Worm (Caenorhabditis elegans) whole organism, young adult: ENCODE measurements around the gene lys-4.
A peak's percentile ranks its signal among the peaks of the same experiment; 100 is the strongest.

Source experiments
- B0336.3 ChIP-seq: fragments of 200-800 bp; sonication (Bioruptor generic); IDR thresholded peaks from 2 replicates; pipeline ENCODE4 v1.3.6; 2022; ENCODE audit warnings: missing genetic modification characterization, missing compliant biosample characterization
- F10E7.11 ChIP-seq: sonication (generic microtip); optimal IDR thresholded peaks from 2 replicates; lab custom pipeline; 2017; ENCODE audit warnings: mild to moderate bottlenecking, missing genetic modification characterization, moderate library complexity, missing compliant biosample characterization
- F22D6.2 ChIP-seq: sonication (generic microtip); optimal IDR thresholded peaks from 2 replicates; lab custom pipeline; 2016; ENCODE audit warnings: mild to moderate bottlenecking, missing genetic modification characterization, missing compliant biosample characterization
- F52B5.7 ChIP-seq: sonication (generic microtip); optimal IDR thresholded peaks from 2 replicates; lab custom pipeline; 2016; ENCODE audit warnings: mild to moderate bottlenecking, missing genetic modification characterization, missing compliant biosample characterization
- F55B11.4 ChIP-seq: sonication (generic microtip); optimal IDR thresholded peaks from 2 replicates; lab custom pipeline; 2016; ENCODE audit warnings: missing compliant biosample characterization, missing genetic modification characterization, borderline replicate concordance; ENCODE audit not compliant: insufficient read depth
- T26A5.8 ChIP-seq: sonication (generic microtip); optimal IDR thresholded peaks from 2 replicates; lab custom pipeline; 2016; ENCODE audit warnings: missing genetic modification characterization, missing compliant biosample characterization
- Y67H2A.10 ChIP-seq: fragments of 200-800 bp; sonication (Bioruptor generic); conservative IDR thresholded peaks from 2 replicates; pipeline ENCODE4 v1.3.6; 2022; ENCODE audit warnings: missing genetic modification reagents, missing genetic modification characterization, missing compliant biosample characterization
- ZK185.1 ChIP-seq: sonication (generic microtip); optimal IDR thresholded peaks from 2 replicates; lab custom pipeline; 2016; ENCODE audit warnings: mild to moderate bottlenecking, missing genetic modification characterization, missing compliant biosample characterization; ENCODE audit not compliant: poor library complexity, severe bottlenecking
- akir-1 ChIP-seq: fragments of 200-800 bp; sonication (Bioruptor generic); optimal IDR thresholded peaks from 2 replicates; lab custom pipeline; 2018; ENCODE audit warnings: mild to moderate bottlenecking, missing genetic modification characterization, moderate library complexity, missing compliant biosample characterization
- aptf-2 ChIP-seq: fragments of 200-800 bp; sonication (Bioruptor generic); conservative IDR thresholded peaks from 2 replicates; pipeline ENCODE4 v1.3.6; 2022; ENCODE audit warnings: missing genetic modification reagents, missing genetic modification characterization, missing compliant biosample characterization
- atf-7 ChIP-seq: sonication (generic microtip); optimal IDR thresholded peaks from 2 replicates; lab custom pipeline; 2017; ENCODE audit warnings: mild to moderate bottlenecking, missing genetic modification characterization, missing compliant biosample characterization
- attf-5 ChIP-seq: fragments of 200-800 bp; sonication (Bioruptor generic); optimal IDR thresholded peaks from 2 replicates; lab custom pipeline; 2018; ENCODE audit warnings: mild to moderate bottlenecking, missing genetic modification characterization, missing compliant biosample characterization
- attf-6 ChIP-seq: fragments of 200-800 bp; sonication (Bioruptor generic); IDR thresholded peaks from 2 replicates; pipeline ENCODE4 v1.3.6; 2022; ENCODE audit warnings: missing genetic modification reagents, missing genetic modification characterization, missing compliant biosample characterization
- cebp-1 ChIP-seq, 2 experiments: fragments of 200-800 bp in 1 of 2; sonication (Bioruptor generic) in 1 of 2; sonication (generic microtip) in 1 of 2; IDR thresholded peaks in 1 of 2; optimal IDR thresholded peaks in 1 of 2; 2 replicates each; pipeline versions ENCODE4 v1.3.6 to Lab custom; 2017 to 2022; ENCODE audit warnings: missing compliant biosample characterization in 2 of 2, missing genetic modification characterization in 2 of 2, mild to moderate bottlenecking in 1 of 2, missing genetic modification reagents in 1 of 2, moderate library complexity in 1 of 2
- ceh-58 ChIP-seq: fragments of 200-800 bp; sonication (Bioruptor generic); IDR thresholded peaks from 2 replicates; pipeline ENCODE4 v1.3.6; 2022; ENCODE audit warnings: missing genetic modification characterization, missing compliant biosample characterization
- die-1 ChIP-seq: sonication (generic microtip); optimal IDR thresholded peaks from 2 replicates; lab custom pipeline; 2016; ENCODE audit warnings: missing genotype, mild to moderate bottlenecking, missing genetic modification characterization, missing compliant biosample characterization
- dpff-1 ChIP-seq: sonication (generic microtip); optimal IDR thresholded peaks from 2 replicates; lab custom pipeline; 2017; ENCODE audit warnings: mild to moderate bottlenecking, missing genetic modification characterization, missing compliant biosample characterization
- dpl-1 ChIP-seq: fragments of 150-350 bp; optimal IDR thresholded peaks from 2 replicates; lab custom pipeline; 2014; ENCODE audit warnings: missing biosample characterization, missing genetic modification reagents, missing genetic modification characterization
- egl-44 ChIP-seq: fragments of 200-800 bp; sonication (Bioruptor generic); IDR thresholded peaks from 2 replicates; pipeline ENCODE4 v1.3.6; 2022; ENCODE audit warnings: missing genetic modification reagents, missing genetic modification characterization, missing compliant biosample characterization
- ets-4 ChIP-seq: fragments of 200-800 bp; sonication (Bioruptor generic); optimal IDR thresholded peaks from 2 replicates; lab custom pipeline; 2018; ENCODE audit warnings: mild to moderate bottlenecking, missing genetic modification characterization, missing compliant biosample characterization
- fkh-3 ChIP-seq: sonication (generic microtip); optimal IDR thresholded peaks from 2 replicates; lab custom pipeline; 2016; ENCODE audit warnings: mild to moderate bottlenecking, missing genetic modification characterization, missing compliant biosample characterization
- hlh-12 ChIP-seq: sonication (generic microtip); optimal IDR thresholded peaks from 2 replicates; lab custom pipeline; 2016; ENCODE audit warnings: missing genetic modification characterization, missing compliant biosample characterization
- lir-1 ChIP-seq: fragments of 200-800 bp; sonication (Bioruptor generic); conservative IDR thresholded peaks from 2 replicates; pipeline ENCODE4 v1.3.6; 2022; ENCODE audit warnings: missing genetic modification reagents, missing genetic modification characterization, missing compliant biosample characterization
- lsy-27 ChIP-seq: sonication (generic microtip); optimal IDR thresholded peaks from 2 replicates; lab custom pipeline; 2017; ENCODE audit warnings: missing genetic modification characterization, mild to moderate bottlenecking, missing compliant biosample characterization, antibody characterized with exemption, missing genotype, borderline replicate concordance; ENCODE audit not compliant: insufficient read depth
- madf-3 ChIP-seq: fragments of 200-800 bp; sonication (Bioruptor generic); IDR thresholded peaks from 2 replicates; pipeline ENCODE4 v1.3.6; 2022; ENCODE audit warnings: missing genetic modification reagents, missing genetic modification characterization, missing compliant biosample characterization
- madf-8 ChIP-seq: fragments of 200-800 bp; sonication (Bioruptor generic); conservative IDR thresholded peaks from 2 replicates; pipeline ENCODE4 v1.3.6; 2022; ENCODE audit warnings: missing genetic modification reagents, missing genetic modification characterization, missing compliant biosample characterization
- nfya-2 ChIP-seq: fragments of 200-800 bp; sonication (Bioruptor generic); IDR thresholded peaks from 2 replicates; pipeline ENCODE4 v1.3.6; 2022; ENCODE audit warnings: missing genetic modification reagents, missing genetic modification characterization, missing compliant biosample characterization
- nhr-27 ChIP-seq: fragments of 200-800 bp; sonication (Bioruptor generic); optimal IDR thresholded peaks from 2 replicates; lab custom pipeline; 2018; ENCODE audit warnings: mild to moderate bottlenecking, missing genetic modification characterization, moderate library complexity, missing compliant biosample characterization
- sdz-38 ChIP-seq: sonication (generic microtip); optimal IDR thresholded peaks from 2 replicates; lab custom pipeline; 2016; ENCODE audit warnings: missing genotype, missing genetic modification characterization, missing compliant biosample characterization
- sea-2 ChIP-seq: fragments of 200-800 bp; sonication (Bioruptor generic); IDR thresholded peaks from 2 replicates; pipeline ENCODE4 v1.3.6; 2022; ENCODE audit warnings: missing genetic modification characterization, missing compliant biosample characterization
- tbp1 ChIP-seq: fragments of 200-800 bp; sonication (Bioruptor generic); optimal IDR thresholded peaks from 2 replicates; lab custom pipeline; 2018; ENCODE audit warnings: mild to moderate bottlenecking, missing genetic modification characterization, missing compliant biosample characterization
- tbx-9 ChIP-seq: sonication (generic microtip); optimal IDR thresholded peaks from 2 replicates; lab custom pipeline; 2016; ENCODE audit warnings: borderline replicate concordance, missing genetic modification characterization, inconsistent platforms, missing compliant biosample characterization
- xnd-1 ChIP-seq: sonication (generic microtip); optimal IDR thresholded peaks from 2 replicates; lab custom pipeline; 2016; ENCODE audit warnings: missing genotype, missing genetic modification reagents, missing genetic modification characterization, missing compliant biosample characterization
- zim-3 ChIP-seq: sonication (generic microtip); optimal IDR thresholded peaks from 2 replicates; lab custom pipeline; 2017; ENCODE audit warnings: mild to moderate bottlenecking, missing genetic modification characterization, moderate library complexity, missing compliant biosample characterization
- ztf-22 ChIP-seq: fragments of 200-800 bp; sonication (Bioruptor generic); optimal IDR thresholded peaks from 2 replicates; lab custom pipeline; 2018; ENCODE audit warnings: mild to moderate bottlenecking, missing genetic modification characterization, moderate library complexity, missing compliant biosample characterization
- ztf-3 ChIP-seq: fragments of 200-800 bp; sonication (Bioruptor generic); optimal IDR thresholded peaks from 2 replicates; lab custom pipeline; 2018; ENCODE audit warnings: mild to moderate bottlenecking, missing genetic modification characterization, missing compliant biosample characterization

lys-4 gene

DNA sequence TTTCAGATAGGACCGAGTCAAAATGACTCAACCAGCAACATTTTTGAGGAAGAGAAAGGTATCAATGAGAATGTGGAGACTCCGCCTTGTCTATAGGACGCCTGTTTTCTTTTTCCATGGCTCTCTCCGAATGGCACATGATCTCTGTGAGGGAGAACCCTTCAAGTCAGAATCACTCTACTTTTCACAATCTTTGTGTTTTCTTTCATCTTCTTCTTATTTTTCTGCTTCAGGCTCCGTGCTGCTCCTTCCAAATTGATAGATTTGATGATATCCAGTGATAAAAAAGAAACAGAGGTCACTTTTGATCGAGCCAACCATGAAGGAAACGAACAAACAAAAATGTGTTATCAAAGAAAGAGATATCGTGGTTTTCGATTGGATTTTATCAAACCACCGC is 26.1 kb upstream of the lys-4 start, which contains the start of gene ZK809.8:
ZK809.8 (minus strand) TSS at position 34 of the 400 bp plus-strand sequence.
- TF ChIP-seq T26A5.8 (tag; lab: Kevin White, UChicago) (no peak), lir-1 (GFP tag; lab: Robert Waterston, UW) (no peak), nfya-2 (GFP tag; lab: Robert Waterston, UW) (no peak), F22D6.2 (tag; lab: Kevin White, UChicago) (no peak), attf-6 (GFP tag; lab: Robert Waterston, UW) (no peak), nhr-27 (tag; lab: Kevin White, UChicago) (no peak), hlh-12 (tag; lab: Kevin White, UChicago) (no peak), atf-7 (no peak), tbp1 (GFP tag; lab: Kevin White, UChicago) (no peak)
- TF ChIP-seq, all 124 proteins: peak for 0

DNA sequence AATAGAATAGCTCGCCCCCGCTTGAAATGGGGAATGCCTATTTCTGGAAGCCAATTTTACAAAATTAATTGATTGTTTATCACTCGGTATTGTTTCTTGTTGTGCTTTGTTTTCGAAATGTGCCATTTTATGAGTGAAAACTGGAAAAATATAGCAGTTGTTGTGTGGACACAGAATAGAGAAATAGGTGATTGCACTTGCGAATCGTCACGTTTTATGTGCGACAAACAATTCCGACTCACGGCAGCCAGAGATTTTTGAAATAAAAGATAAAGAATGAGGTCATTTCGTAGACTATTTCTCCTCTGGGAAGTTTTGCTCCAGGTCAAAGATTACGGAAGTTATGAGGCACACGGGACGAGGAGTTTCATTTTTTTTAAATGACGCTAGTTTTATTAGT is 23.9 kb upstream of the lys-4 start:
- TF ChIP-seq attf-5 (no peak), sdz-38 (tag; lab: Kevin White, UChicago) (no peak), aptf-2 (GFP tag; lab: Robert Waterston, UW) (no peak), zim-3 (tag; lab: Kevin White, UChicago) (no peak), die-1 (no peak), dpff-1 (no peak), egl-44 (GFP tag; lab: Robert Waterston, UW) (no peak), dpl-1 (GFP tag; lab: Kevin White, UChicago) (no peak)

DNA sequence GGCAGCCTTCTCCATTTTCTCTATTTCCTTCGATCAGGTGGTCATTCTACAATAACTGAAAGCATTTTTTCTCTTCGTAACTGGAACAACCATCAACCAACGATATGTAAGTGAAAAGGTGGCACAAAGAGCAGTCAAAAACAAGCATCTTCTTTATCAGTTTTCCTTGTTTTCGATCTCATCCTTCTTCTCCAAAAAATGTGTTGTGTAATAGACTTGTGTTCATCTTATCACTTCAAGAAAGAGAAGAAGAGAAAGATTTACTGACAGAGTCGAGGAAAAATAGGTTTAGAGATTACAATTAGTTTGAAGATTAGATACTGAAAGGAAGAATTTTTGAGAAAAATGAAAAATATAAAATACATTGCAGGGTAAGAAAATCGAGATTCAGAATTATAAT is 22.4 kb upstream of the lys-4 start:
- no peak for TF ChIP-seq ztf-3
- no peak for TF ChIP-seq F10E7.11 (tag; lab: Kevin White, UChicago)
- TF ChIP-seq nhr-27 (tag; lab: Kevin White, UChicago), result no peak
- TF ChIP-seq Y67H2A.10 (GFP tag; lab: Robert Waterston, UW), result no peak
- TF ChIP-seq nfya-2 (GFP tag; lab: Robert Waterston, UW), result no peak
- TF ChIP-seq F55B11.4 (tag; lab: Kevin White, UChicago), result no peak
- TF ChIP-seq sea-2 (GFP tag; lab: Robert Waterston, UW), result no peak
- no peak for TF ChIP-seq fkh-3 (tag; lab: Kevin White, UChicago)
- TF ChIP-seq akir-1, result no peak
- no peak for TF ChIP-seq ztf-22
- no peak for TF ChIP-seq madf-3 (GFP tag; lab: Robert Waterston, UW)
- TF ChIP-seq B0336.3 (GFP tag; lab: Robert Waterston, UW), result no peak
- TF ChIP-seq madf-8 (GFP tag; lab: Robert Waterston, UW), result no peak
- TF ChIP-seq ceh-58 (GFP tag; lab: Robert Waterston, UW), result no peak
- TF ChIP-seq lsy-27 (tag; lab: Kevin White, UChicago), result no peak
- no peak for TF ChIP-seq xnd-1 (tag; lab: Kevin White, UChicago)
- no peak for TF ChIP-seq tbx-9
- no peak for TF ChIP-seq dpff-1
- no peak for TF ChIP-seq ets-4 (GFP tag; lab: Kevin White, UChicago)
- TF ChIP-seq, all 124 proteins: peak for 0

DNA sequence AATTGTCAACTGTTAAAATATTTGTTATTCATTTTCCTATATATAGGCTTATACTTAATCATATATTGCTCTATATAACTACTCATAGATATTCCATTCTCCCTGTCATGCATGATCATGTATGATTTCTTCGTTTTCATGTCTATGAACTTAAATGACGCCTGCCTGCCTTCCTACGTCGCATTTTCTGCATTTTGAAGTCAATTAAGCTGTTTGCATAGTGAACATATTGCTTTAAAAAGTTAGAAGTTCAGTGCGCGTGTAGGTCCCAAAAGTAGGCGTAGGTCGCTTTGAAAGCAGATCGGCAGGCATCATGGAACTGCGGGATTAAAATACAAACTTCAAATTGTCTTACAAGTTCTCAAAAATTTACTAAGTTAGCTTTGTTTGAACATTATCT is 21.7 kb upstream of the lys-4 start:
- TF ChIP-seq cebp-1 (GFP tag; IDR thresholded peaks at IDR 0.05; lab: Robert Waterston, UW) (0 out of 2 replicates have a peak, but pooled peaks have one; percentile 22), cebp-1 (tag; optimal IDR thresholded peaks at IDR 0.05; lab: Kevin White, UChicago) (peak; percentile 21), ZK185.1 (tag; lab: Kevin White, UChicago) (no peak), F52B5.7 (tag; lab: Kevin White, UChicago) (peak; percentile 13)
